Worm (Caenorhabditis elegans): ENCODE results near the gene nhr-34.

ce11 chrIV:9623269-9623668 lies 52.2 kb downstream of the nhr-34 start, which contains the start of gene W09C2.9:
- TF ChIP-seq dao-5 (tag; optimal IDR thresholded peaks at IDR 0.05) (no peak), him-1 (tag; optimal IDR thresholded peaks at IDR 0.05) (no peak)
